Worm (Caenorhabditis elegans) whole organism, L3 larva: ENCODE results near the gene miga-1.

Experiments used
- egl-27 ChIP-seq: sonication (generic microtip); optimal IDR thresholded peaks from 4 replicates; lab custom pipeline; 2017; ENCODE audit warnings: missing biosample characterization, missing genetic modification reagents, missing genetic modification characterization
- mml-1 ChIP-seq: fragments of 150-350 bp; sonication (generic microtip); optimal IDR thresholded peaks from 3 replicates; lab custom pipeline; 2014; ENCODE audit warnings: missing biosample characterization, missing genetic modification characterization
- nhr-237 ChIP-seq: fragments of 150-350 bp; optimal IDR thresholded peaks from 2 replicates; lab custom pipeline; 2014; ENCODE audit warnings: missing biosample characterization, missing genetic modification characterization
- pha-4 ChIP-seq: fragments of 150-350 bp; optimal IDR thresholded peaks from 2 replicates; lab custom pipeline; 2014; ENCODE audit warnings: missing biosample characterization, missing genetic modification reagents, missing genetic modification characterization
- pqm-1 ChIP-seq: fragments of 150-350 bp; optimal IDR thresholded peaks from 2 replicates; lab custom pipeline; 2017; ENCODE audit warnings: missing biosample characterization, missing genetic modification characterization, inconsistent platforms
- tbx-2 ChIP-seq: sonication (generic microtip); optimal IDR thresholded peaks from 2 replicates; lab custom pipeline; 2016; ENCODE audit warnings: mild to moderate bottlenecking, missing genetic modification characterization, missing compliant biosample characterization
- unc-39 ChIP-seq: sonication (generic microtip); optimal IDR thresholded peaks from 4 replicates; lab custom pipeline; 2017; ENCODE audit warnings: missing biosample characterization, missing genetic modification characterization

- no peak for TF ChIP-seq nhr-237 (tag; lab: Kevin White, UChicago)
- no peak for TF ChIP-seq unc-39 (tag; lab: Kevin White, UChicago)
- no peak for TF ChIP-seq pha-4 (tag; lab: Kevin White, UChicago)
- TF ChIP-seq egl-27 (tag; lab: Kevin White, UChicago) = no peak
- no peak for TF ChIP-seq tbx-2 (tag; lab: Kevin White, UChicago)
- no peak for TF ChIP-seq pqm-1 (tag; lab: Kevin White, UChicago)
- TF ChIP-seq mml-1 (tag; lab: Kevin White, UChicago) = no peak
Observed at ce11 chrV:12429039-12429438, 28.4 kb upstream of the miga-1 start, which contains the start of gene C54D10.5.
